Comparison of ENCODE assay signal across 1 fruit fly cellular context in the genomic region with DNA sequence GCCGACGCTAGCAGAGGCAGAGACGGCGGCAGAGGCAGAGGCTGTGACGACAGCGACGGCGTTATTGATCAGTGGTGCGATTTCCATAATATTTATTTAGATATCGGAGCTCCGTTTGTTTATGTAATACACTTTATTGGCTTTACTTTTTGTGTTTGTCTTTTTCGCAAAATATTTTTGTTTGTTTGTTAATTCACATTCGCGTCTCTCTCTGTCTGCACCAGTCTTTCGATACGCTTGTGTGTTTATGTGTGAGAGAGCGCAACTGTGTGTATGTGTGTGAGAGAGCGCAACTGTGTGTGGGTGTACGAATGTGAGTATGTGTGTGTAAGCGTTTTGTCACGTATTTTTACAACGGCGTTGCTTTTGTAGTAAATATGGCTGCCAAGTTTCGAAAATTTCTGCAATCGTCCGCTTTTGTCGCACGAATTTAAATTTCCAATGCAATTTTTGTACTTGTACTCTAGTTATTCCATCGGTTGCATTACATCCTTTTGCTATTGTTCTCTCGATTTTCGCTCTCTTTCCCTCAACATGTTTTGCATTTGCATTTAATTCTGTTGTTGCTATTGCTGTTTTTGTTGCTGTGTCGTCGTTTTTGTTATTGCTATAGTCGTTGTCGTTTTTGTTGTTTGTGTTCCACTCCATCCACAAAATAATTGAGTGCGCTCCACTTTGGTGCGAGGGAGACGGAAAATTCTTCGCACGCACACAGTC.
TF ChIP-seq lines count a peak whose summit lies in the region.

No protein-coding gene starts in this region.

TF ChIP-seq in whole organism, embryonic, 481 proteins besides CTCF, POLR2A, EP300 and RAD21 (continued from another document and continues in another):
- TF ChIP-seq tgo (GFP tag; IDR thresholded peaks at IDR 0.05; lab: Robert Waterston, UW) (no peak), CG15601 (tag; optimal IDR thresholded peaks at IDR 0.05; lab: Kevin White, UChicago) (no peak), CG12299 (tag; optimal IDR thresholded peaks at IDR 0.05; lab: Kevin White, UChicago) (peak; percentile 43), CG6689 (GFP tag; IDR thresholded peaks at IDR 0.05; lab: Robert Waterston, UW) (peak; percentile 9; the same call in 1 of the 2 replicates), Lhr (GFP tag; optimal IDR thresholded peaks at IDR 0.05; lab: Kevin White, UChicago) (no peak), prd (optimal IDR thresholded peaks at IDR 0.05; lab: Kevin White, UChicago) (no peak), prd (GFP tag; IDR thresholded peaks at IDR 0.05; lab: Robert Waterston, UW) (peak; percentile 42; the same call in 1 of the 3 replicates), Bteb2 (GFP tag; optimal IDR thresholded peaks at IDR 0.05; lab: Kevin White, UChicago) (peak; percentile 47), CG7271 (tag; optimal IDR thresholded peaks at IDR 0.05; lab: Kevin White, UChicago) (no peak), nom (GFP tag; optimal IDR thresholded peaks at IDR 0.05; lab: Kevin White, UChicago) (no peak), Sin3A (optimal IDR thresholded peaks at IDR 0.05; lab: Kevin White, UChicago) (no peak), CG33213 (GFP tag; optimal IDR thresholded peaks at IDR 0.05; lab: Kevin White, UChicago) (no peak), CG7556 (GFP tag; optimal IDR thresholded peaks at IDR 0.05; lab: Kevin White, UChicago) (peak; percentile 36), ase (GFP tag; IDR thresholded peaks at IDR 0.05; lab: Robert Waterston, UW) (no peak), al (GFP tag; IDR thresholded peaks at IDR 0.05; lab: Robert Waterston, UW) (no peak), CG6854 (GFP tag; optimal IDR thresholded peaks at IDR 0.05; lab: Kevin White, UChicago) (peak; percentile 15), tup (GFP tag; optimal IDR thresholded peaks at IDR 0.05; lab: Kevin White, UChicago) (no peak), CG4360 (GFP tag; IDR thresholded peaks at IDR 0.05; lab: Robert Waterston, UW) (peak; percentile 78), zen (tag; optimal IDR thresholded peaks at IDR 0.05; lab: Kevin White, UChicago) (no peak), eve (GFP tag; optimal IDR thresholded peaks at IDR 0.05; lab: Kevin White, UChicago) (peak in 1 of 2 experiments; percentile 93), chm (GFP tag; IDR thresholded peaks at IDR 0.05; lab: Robert Waterston, UW) (peak; percentile 36; the same call in 1 of the 2 replicates), Max (GFP tag; optimal IDR thresholded peaks at IDR 0.05; lab: Kevin White, UChicago) (no peak), Abd-B (GFP tag; optimal IDR thresholded peaks at IDR 0.05; lab: Kevin White, UChicago) (no peak), Lim3 (GFP tag; IDR thresholded peaks at IDR 0.05; lab: Robert Waterston, UW) (no peak), shn (GFP tag; optimal IDR thresholded peaks at IDR 0.05; lab: Kevin White, UChicago) (no peak), CG3995 (GFP tag; optimal IDR thresholded peaks at IDR 0.05; lab: Kevin White, UChicago) (no peak), pum (GFP tag; optimal IDR thresholded peaks at IDR 0.05; lab: Kevin White, UChicago) (no peak), slou (GFP tag; optimal IDR thresholded peaks at IDR 0.05; lab: Kevin White, UChicago) (no peak), Blimp-1 (GFP tag; optimal IDR thresholded peaks at IDR 0.05; lab: Kevin White, UChicago) (peak; percentile 14), Sox100B (GFP tag; optimal IDR thresholded peaks at IDR 0.05; lab: Kevin White, UChicago) (no peak), emc (GFP tag; optimal IDR thresholded peaks at IDR 0.05; lab: Kevin White, UChicago) (no peak), Scr (GFP tag; IDR thresholded peaks at IDR 0.05; lab: Robert Waterston, UW; ENCODE audit: partially characterized antibody) (no peak), CG17359 (tag; optimal IDR thresholded peaks at IDR 0.05; lab: Kevin White, UChicago) (peak; percentile 21), CG16863 (GFP tag; optimal IDR thresholded peaks at IDR 0.05; lab: Kevin White, UChicago) (no peak), en (GFP tag; optimal IDR thresholded peaks at IDR 0.05; lab: Kevin White, UChicago) (no peak), slp2 (GFP tag; optimal IDR thresholded peaks at IDR 0.05; lab: Kevin White, UChicago) (no peak), CG10462 (GFP tag; optimal IDR thresholded peaks at IDR 0.05; lab: Kevin White, UChicago) (no peak), hkb (optimal IDR thresholded peaks at IDR 0.05; lab: Kevin White, UChicago) (no peak), hkb (GFP tag; IDR thresholded peaks at IDR 0.05; lab: Robert Waterston, UW) (peak; percentile 57; the same call in 1 of the 2 replicates), HmgZ (tag; optimal IDR thresholded peaks at IDR 0.05; lab: Kevin White, UChicago) (peak; percentile 57), NFAT (GFP tag; IDR thresholded peaks at IDR 0.05; lab: Robert Waterston, UW) (no peak), mam (GFP tag; optimal IDR thresholded peaks at IDR 0.05; lab: Kevin White, UChicago) (no peak), ftz-f1 (GFP tag; optimal IDR thresholded peaks at IDR 0.05; lab: Kevin White, UChicago) (peak; percentile 43), BEAF-32 (GFP tag; optimal IDR thresholded peaks at IDR 0.05; lab: Kevin White, UChicago) (no peak), CG31441 (GFP tag; IDR thresholded peaks at IDR 0.05; lab: Robert Waterston, UW) (no peak), ind (GFP tag; optimal IDR thresholded peaks at IDR 0.05; lab: Kevin White, UChicago) (no peak), schlank (tag; optimal IDR thresholded peaks at IDR 0.05; lab: Kevin White, UChicago) (no peak), chinmo (GFP tag; IDR thresholded peaks at IDR 0.05; lab: Robert Waterston, UW; ENCODE audit: partially characterized antibody) (peak; percentile 77; the same call in 3 of the 4 replicates), CG4328 (GFP tag; optimal IDR thresholded peaks at IDR 0.05; lab: Kevin White, UChicago) (no peak), CG3847 (GFP tag; IDR thresholded peaks at IDR 0.05; lab: Robert Waterston, UW) (no peak), CG2875 (GFP tag; optimal IDR thresholded peaks at IDR 0.05; lab: Kevin White, UChicago) (no peak), CG8924 (tag; optimal IDR thresholded peaks at IDR 0.05; lab: Kevin White, UChicago) (peak; percentile 1), CG11456 (GFP tag; IDR thresholded peaks at IDR 0.05; lab: Robert Waterston, UW) (no peak), tap (tag; optimal IDR thresholded peaks at IDR 0.05; lab: Kevin White, UChicago) (peak; percentile 8), CG18599 (GFP tag; optimal IDR thresholded peaks at IDR 0.05; lab: Kevin White, UChicago) (peak; percentile 68), exex (tag; optimal IDR thresholded peaks at IDR 0.05; lab: Kevin White, UChicago) (peak; percentile 58), CG17568 (GFP tag; optimal IDR thresholded peaks at IDR 0.05; lab: Kevin White, UChicago) (peak; percentile 37), esg (GFP tag; conservative IDR thresholded peaks at IDR 0.05; lab: Robert Waterston, UW) (no peak), gce (GFP tag; IDR thresholded peaks at IDR 0.05; lab: Robert Waterston, UW) (no peak), CG12769 (tag; optimal IDR thresholded peaks at IDR 0.05; lab: Kevin White, UChicago) (peak; percentile 26), CG9932 (GFP tag; IDR thresholded peaks at IDR 0.05; lab: Robert Waterston, UW) (no peak), Gug (GFP tag; IDR thresholded peaks at IDR 0.05; lab: Robert Waterston, UW) (no peak), fd96Cb (tag; optimal IDR thresholded peaks at IDR 0.05; lab: Kevin White, UChicago) (no peak), Doc2 (GFP tag; IDR thresholded peaks at IDR 0.05; lab: Robert Waterston, UW) (no peak), CG7928 (GFP tag; optimal IDR thresholded peaks at IDR 0.05; lab: Kevin White, UChicago) (no peak), mirr (GFP tag; optimal IDR thresholded peaks at IDR 0.05; lab: Kevin White, UChicago) (peak; percentile 41), CG10431 (GFP tag; optimal IDR thresholded peaks at IDR 0.05; lab: Kevin White, UChicago) (no peak), CG3407 (GFP tag; optimal IDR thresholded peaks at IDR 0.05; lab: Kevin White, UChicago) (peak; percentile 19), seq (GFP tag; IDR thresholded peaks at IDR 0.05; lab: Robert Waterston, UW) (peak; percentile 14; the same call in 1 of the 2 replicates), pb (GFP tag; optimal IDR thresholded peaks at IDR 0.05; lab: Kevin White, UChicago) (no peak), sens (GFP tag; lab: Kevin White, UChicago) (peak; percentile 52), Med (GFP tag; lab: Kevin White, UChicago) (peak; percentile 69), CG9215 (GFP tag; IDR thresholded peaks at IDR 0.05; lab: Robert Waterston, UW) (no peak), Dek (tag; optimal IDR thresholded peaks at IDR 0.05; lab: Kevin White, UChicago) (peak; percentile 29), CG15479 (GFP tag; optimal IDR thresholded peaks at IDR 0.05; lab: Kevin White, UChicago) (peak; percentile 95), CG12659 (GFP tag; optimal IDR thresholded peaks at IDR 0.05; lab: Kevin White, UChicago) (no peak), ham (GFP tag; IDR thresholded peaks at IDR 0.05; lab: Robert Waterston, UW) (no peak), CG1832 (GFP tag; optimal IDR thresholded peaks at IDR 0.05; lab: Kevin White, UChicago) (no peak), Aef1 (GFP tag; IDR thresholded peaks at IDR 0.05; lab: Robert Waterston, UW) (peak; percentile 73), CG10959 (GFP tag; IDR thresholded peaks at IDR 0.05; lab: Robert Waterston, UW) (no peak), CG43689 (GFP tag; IDR thresholded peaks at IDR 0.05; lab: Robert Waterston, UW) (no peak), CG31388 (GFP tag; optimal IDR thresholded peaks at IDR 0.05; lab: Kevin White, UChicago) (no peak), CG17829 (tag; optimal IDR thresholded peaks at IDR 0.05; lab: Kevin White, UChicago) (peak; percentile 26), CG10543 (GFP tag; optimal IDR thresholded peaks at IDR 0.05; lab: Kevin White, UChicago) (no peak), phol (tag; optimal IDR thresholded peaks at IDR 0.05; lab: Kevin White, UChicago) (peak; percentile 81), CG7357 (GFP tag; IDR thresholded peaks at IDR 0.05; lab: Robert Waterston, UW) (no peak), CG15514 (GFP tag; optimal IDR thresholded peaks at IDR 0.05; lab: Kevin White, UChicago) (peak; percentile 53), CG32772 (GFP tag; IDR thresholded peaks at IDR 0.05; lab: Robert Waterston, UW) (no peak), lola (GFP tag; optimal IDR thresholded peaks at IDR 0.05; lab: Kevin White, UChicago) (peak in 1 of 3 experiments; percentile 59), CG7786 (GFP tag; optimal IDR thresholded peaks at IDR 0.05; lab: Kevin White, UChicago) (no peak), CG8944 (GFP tag; optimal IDR thresholded peaks at IDR 0.05; lab: Kevin White, UChicago) (no peak), Atf3 (GFP tag; optimal IDR thresholded peaks at IDR 0.05; lab: Kevin White, UChicago) (no peak), PHDP (tag; optimal IDR thresholded peaks at IDR 0.05; lab: Kevin White, UChicago) (peak; percentile 39), HLH4C (GFP tag; IDR thresholded peaks at IDR 0.05; lab: Robert Waterston, UW; ENCODE audit: partially characterized antibody) (no peak), CG8478 (optimal IDR thresholded peaks at IDR 0.05; lab: Kevin White, UChicago) (peak; percentile 89), CG1602 (GFP tag; optimal IDR thresholded peaks at IDR 0.05; lab: Kevin White, UChicago) (no peak), bsh (GFP tag; optimal IDR thresholded peaks at IDR 0.05; lab: Kevin White, UChicago) (peak in 1 of 2 experiments; percentile 22), B-H2 (GFP tag; optimal IDR thresholded peaks at IDR 0.05; lab: Kevin White, UChicago) (peak; percentile 19), cato (GFP tag; optimal IDR thresholded peaks at IDR 0.05; lab: Kevin White, UChicago; ENCODE audit: borderline replicate concordance) (no peak), klu (GFP tag; IDR thresholded peaks at IDR 0.05; lab: Robert Waterston, UW) (no peak), salm (tag; optimal IDR thresholded peaks at IDR 0.05; lab: Kevin White, UChicago) (peak; percentile 15), CG2712 (tag; optimal IDR thresholded peaks at IDR 0.05; lab: Kevin White, UChicago) (peak; percentile 20), E2f2 (GFP tag; IDR thresholded peaks at IDR 0.05; lab: Robert Waterston, UW) (peak; percentile 16; the same call in 1 of the 2 replicates), Atf-2 (GFP tag; optimal IDR thresholded peaks at IDR 0.05; lab: Kevin White, UChicago) (no peak), Asciz (GFP tag; optimal IDR thresholded peaks at IDR 0.05; lab: Kevin White, UChicago) (peak; percentile 32), CG4282 (GFP tag; optimal IDR thresholded peaks at IDR 0.05; lab: Kevin White, UChicago) (no peak), Hr3 (GFP tag; optimal IDR thresholded peaks at IDR 0.05; lab: Kevin White, UChicago) (no peak), CG15011 (GFP tag; optimal IDR thresholded peaks at IDR 0.05; lab: Kevin White, UChicago) (no peak), CG18619 (GFP tag; optimal IDR thresholded peaks at IDR 0.05; lab: Kevin White, UChicago) (no peak), lilli (GFP tag; optimal IDR thresholded peaks at IDR 0.05; lab: Kevin White, UChicago) (peak; percentile 28), onecut (GFP tag; IDR thresholded peaks at IDR 0.05; lab: Robert Waterston, UW) (peak; percentile 32; the same call in 1 of the 2 replicates), Hmr (GFP tag; optimal IDR thresholded peaks at IDR 0.05; lab: Kevin White, UChicago) (peak; percentile 46), Ssrp (tag; optimal IDR thresholded peaks at IDR 0.05; lab: Kevin White, UChicago) (no peak), Hr78 (GFP tag; optimal IDR thresholded peaks at IDR 0.05; lab: Kevin White, UChicago) (no peak), NfI (GFP tag; optimal IDR thresholded peaks at IDR 0.05; lab: Kevin White, UChicago) (no peak), Antp (GFP tag; optimal IDR thresholded peaks at IDR 0.05; lab: Kevin White, UChicago) (no peak), org-1 (GFP tag; optimal IDR thresholded peaks at IDR 0.05; lab: Kevin White, UChicago) (peak; percentile 19), jigr1 (GFP tag; IDR thresholded peaks at IDR 0.05; lab: Robert Waterston, UW) (no peak), scrt (GFP tag; optimal IDR thresholded peaks at IDR 0.05; lab: Kevin White, UChicago) (peak; percentile 40), Xbp1 (GFP tag; optimal IDR thresholded peaks at IDR 0.05; lab: Kevin White, UChicago) (no peak), Chrac-16 (GFP tag; optimal IDR thresholded peaks at IDR 0.05; lab: Kevin White, UChicago) (no peak), CG10366 (GFP tag; IDR thresholded peaks at IDR 0.05; lab: Robert Waterston, UW) (no peak), dmrt99B (tag; optimal IDR thresholded peaks at IDR 0.05; lab: Kevin White, UChicago) (peak; percentile 19), CG11695 (GFP tag; IDR thresholded peaks at IDR 0.05; lab: Robert Waterston, UW) (peak; percentile 49; the same call in 1 of the 3 replicates), ems (GFP tag; optimal IDR thresholded peaks at IDR 0.05; lab: Kevin White, UChicago) (no peak), Mes4 (GFP tag; optimal IDR thresholded peaks at IDR 0.05; lab: Kevin White, UChicago) (no peak), CG4707 (GFP tag; optimal IDR thresholded peaks at IDR 0.05; lab: Kevin White, UChicago) (no peak)
